Fruit fly (Drosophila melanogaster) whole organism, embryonic: ENCODE results near the gene CG18473.

Experiments used
- ATbp ChIP-seq: fragments of 200-800 bp; sonication (Bioruptor generic); optimal IDR thresholded peaks from 2 replicates; lab custom pipeline; 2017; ENCODE audit warnings: missing biosample characterization, mild to moderate bottlenecking, missing genetic modification characterization, missing genetic modification reagents
- Adf1 ChIP-seq: fragments of 200-800 bp; sonication (Bioruptor generic); IDR thresholded peaks from 2 replicates; pipeline ENCODE4 v1.3.6; 2022; ENCODE audit warnings: missing biosample characterization, missing genetic modification characterization
- Atf3 ChIP-seq: fragments of 200-800 bp; sonication (Bioruptor generic); optimal IDR thresholded peaks from 3 replicates; lab custom pipeline; 2016; ENCODE audit warnings: missing biosample characterization, missing genetic modification characterization
- B-H2 ChIP-seq: fragments of 200-800 bp; sonication (Bioruptor generic); optimal IDR thresholded peaks from 2 replicates; lab custom pipeline; 2018; ENCODE audit warnings: missing biosample characterization, mild to moderate bottlenecking, missing genetic modification characterization
- BEAF-32 ChIP-seq: fragments of 200-800 bp; sonication (Bioruptor generic); optimal IDR thresholded peaks from 3 replicates; lab custom pipeline; 2017; ENCODE audit warnings: missing biosample characterization, missing genetic modification characterization, mild to moderate bottlenecking, moderate library complexity, missing genetic modification reagents
- CG10979 ChIP-seq: fragments of 200-800 bp; sonication (Bioruptor generic); optimal IDR thresholded peaks from 2 replicates; lab custom pipeline; 2018; ENCODE audit warnings: missing biosample characterization, mild to moderate bottlenecking, missing genetic modification characterization, moderate library complexity
- CG12155 ChIP-seq: fragments of 200-800 bp; sonication (Bioruptor generic); optimal IDR thresholded peaks from 3 replicates; lab custom pipeline; 2016; ENCODE audit warnings: missing biosample characterization, missing genetic modification characterization
- CG12744 ChIP-seq: fragments of 200-800 bp; sonication (Bioruptor generic); optimal IDR thresholded peaks from 2 replicates; lab custom pipeline; 2016; ENCODE audit warnings: missing biosample characterization, missing genetic modification characterization
- CG13123 ChIP-seq: fragments of 200-800 bp; sonication (Bioruptor generic); optimal IDR thresholded peaks from 2 replicates; lab custom pipeline; 2016; ENCODE audit warnings: missing biosample characterization, missing genetic modification characterization
- CG13624 ChIP-seq: fragments of 200-800 bp; sonication (Bioruptor generic); optimal IDR thresholded peaks from 2 replicates; lab custom pipeline; 2016; ENCODE audit warnings: missing biosample characterization, missing genetic modification characterization
- CG13775 ChIP-seq: fragments of 200-800 bp; sonication (Bioruptor generic); optimal IDR thresholded peaks from 3 replicates; lab custom pipeline; 2017; ENCODE audit warnings: missing biosample characterization, mild to moderate bottlenecking, missing genetic modification characterization
- CG14050 ChIP-seq: fragments of 200-800 bp; sonication (Bioruptor generic); IDR thresholded peaks from 3 replicates; pipeline ENCODE4 v1.3.6; 2022; ENCODE audit warnings: missing biosample characterization, missing genetic modification characterization
- CG14667 ChIP-seq: fragments of 200-800 bp; sonication (Bioruptor generic); IDR thresholded peaks from 2 replicates; pipeline ENCODE4 v1.3.6; 2022; ENCODE audit warnings: missing biosample characterization, missing genetic modification characterization
- CG16815 ChIP-seq: fragments of 200-800 bp; sonication (Bioruptor generic); optimal IDR thresholded peaks from 3 replicates; lab custom pipeline; 2017; ENCODE audit warnings: missing biosample characterization, mild to moderate bottlenecking, missing genetic modification characterization
- CG17359 ChIP-seq: fragments of 200-800 bp; sonication (Bioruptor generic); optimal IDR thresholded peaks from 3 replicates; lab custom pipeline; 2018; ENCODE audit warnings: missing biosample characterization, mild to moderate bottlenecking, missing genetic modification characterization, moderate library complexity
- CG17802 ChIP-seq: fragments of 200-800 bp; sonication (Bioruptor generic); optimal IDR thresholded peaks from 2 replicates; lab custom pipeline; 2018; ENCODE audit warnings: missing biosample characterization, mild to moderate bottlenecking, missing genetic modification characterization, moderate library complexity
- CG2120 ChIP-seq: fragments of 200-800 bp; sonication (Bioruptor generic); optimal IDR thresholded peaks from 3 replicates; lab custom pipeline; 2016; ENCODE audit warnings: missing biosample characterization, missing genetic modification characterization
- CG43689 ChIP-seq: fragments of 200-800 bp; sonication (Bioruptor generic); IDR thresholded peaks from 2 replicates; pipeline ENCODE4 v1.3.6; 2022; ENCODE audit warnings: missing biosample characterization, missing genetic modification characterization
- CG5245 ChIP-seq: fragments of 200-800 bp; sonication (Bioruptor generic); optimal IDR thresholded peaks from 3 replicates; lab custom pipeline; 2016; ENCODE audit warnings: missing biosample characterization, missing genetic modification characterization
- CG7271 ChIP-seq: fragments of 200-800 bp; sonication (Bioruptor generic); optimal IDR thresholded peaks from 2 replicates; lab custom pipeline; 2018; ENCODE audit warnings: missing biosample characterization, mild to moderate bottlenecking, missing genetic modification characterization, moderate library complexity
- CG9817 ChIP-seq: fragments of 200-800 bp; sonication (Bioruptor generic); optimal IDR thresholded peaks from 2 replicates; lab custom pipeline; 2018; ENCODE audit warnings: missing biosample characterization, mild to moderate bottlenecking, missing genetic modification characterization, moderate library complexity
- Chrac-16 ChIP-seq: fragments of 200-800 bp; sonication (Bioruptor generic); optimal IDR thresholded peaks from 3 replicates; lab custom pipeline; 2016; ENCODE audit warnings: missing biosample characterization, missing genetic modification characterization
- Dbx ChIP-seq: fragments of 200-800 bp; sonication (Bioruptor generic); IDR thresholded peaks from 3 replicates; pipeline ENCODE4 v1.3.6; 2022; ENCODE audit warnings: missing biosample characterization, missing genetic modification characterization
- Fer3 ChIP-seq: fragments of 200-800 bp; sonication (Bioruptor generic); optimal IDR thresholded peaks from 2 replicates; lab custom pipeline; 2018; ENCODE audit warnings: missing biosample characterization, mild to moderate bottlenecking, missing genetic modification characterization, moderate library complexity
- Hey ChIP-seq: fragments of 200-800 bp; sonication (Bioruptor generic); optimal IDR thresholded peaks from 3 replicates; lab custom pipeline; 2018; ENCODE audit warnings: missing biosample characterization, mild to moderate bottlenecking, missing genetic modification characterization
- HmgZ ChIP-seq: fragments of 200-800 bp; sonication (Bioruptor generic); optimal IDR thresholded peaks from 2 replicates; lab custom pipeline; 2018; ENCODE audit warnings: missing biosample characterization, mild to moderate bottlenecking, missing genetic modification characterization
- Hmr ChIP-seq: fragments of 200-800 bp; sonication (Bioruptor generic); optimal IDR thresholded peaks from 3 replicates; lab custom pipeline; 2017; ENCODE audit warnings: mild to moderate bottlenecking, missing biosample characterization, missing genetic modification reagents, missing genetic modification characterization
- Hr3 ChIP-seq: fragments of 200-800 bp; sonication (Bioruptor generic); optimal IDR thresholded peaks from 3 replicates; lab custom pipeline; 2016; ENCODE audit warnings: missing biosample characterization, missing genetic modification characterization
- NC2β ChIP-seq: fragments of 200-800 bp; sonication (Bioruptor generic); optimal IDR thresholded peaks from 2 replicates; lab custom pipeline; 2016; ENCODE audit warnings: missing biosample characterization, missing genetic modification characterization
- Poxn ChIP-seq: fragments of 200-800 bp; sonication (Bioruptor generic); IDR thresholded peaks from 2 replicates; pipeline ENCODE4 v1.3.6; 2022; ENCODE audit warnings: missing biosample characterization, missing genetic modification characterization
- Sin3A ChIP-seq: fragments of >200 bp; optimal IDR thresholded peaks from 2 replicates; lab custom pipeline; 2018
- al ChIP-seq: fragments of 200-800 bp; sonication (Bioruptor generic); IDR thresholded peaks from 2 replicates; pipeline ENCODE4 v1.3.6; 2022; ENCODE audit warnings: missing biosample characterization, missing genetic modification characterization
- bsh ChIP-seq, 2 experiments: fragments of 200-800 bp; sonication (Bioruptor generic); optimal IDR thresholded peaks; 2 replicates each; lab custom pipeline; 2017 to 2018; ENCODE audit warnings: mild to moderate bottlenecking in 2 of 2, missing biosample characterization in 2 of 2, missing genetic modification characterization in 2 of 2, moderate library complexity in 1 of 2
- cas ChIP-seq: fragments of 200-800 bp; sonication (Bioruptor generic); IDR thresholded peaks from 2 replicates; pipeline ENCODE4 v1.3.6; 2022; ENCODE audit warnings: missing biosample characterization, missing genetic modification characterization
- cato ChIP-seq: fragments of 200-800 bp; sonication (Bioruptor generic); optimal IDR thresholded peaks from 2 replicates; lab custom pipeline; 2016; ENCODE audit warnings: missing biosample characterization, missing genetic modification characterization, borderline replicate concordance
- disco-r ChIP-seq: fragments of 200-800 bp; sonication (Bioruptor generic); optimal IDR thresholded peaks from 2 replicates; lab custom pipeline; 2016; ENCODE audit warnings: missing biosample characterization, missing genetic modification characterization
- fru ChIP-seq: fragments of >200 bp; optimal IDR thresholded peaks from 2 replicates; lab custom pipeline; 2017
- hbn ChIP-seq: fragments of 200-800 bp; sonication (Bioruptor generic); IDR thresholded peaks from 2 replicates; pipeline ENCODE4 v1.3.6; 2022; ENCODE audit warnings: missing biosample characterization, missing genetic modification characterization; ENCODE audit not compliant: partially characterized antibody
- knrl ChIP-seq: fragments of 200-800 bp; sonication (Bioruptor generic); IDR thresholded peaks from 3 replicates; pipeline ENCODE4 v1.3.6; 2022; ENCODE audit warnings: missing biosample characterization, missing genetic modification characterization; ENCODE audit not compliant: partially characterized antibody
- mld ChIP-seq: fragments of 200-800 bp; sonication (Bioruptor generic); IDR thresholded peaks from 3 replicates; pipeline ENCODE4 v1.3.6; 2022; ENCODE audit warnings: missing biosample characterization, missing genetic modification characterization; ENCODE audit not compliant: partially characterized antibody
- nerfin-1 ChIP-seq: fragments of 200-800 bp; sonication (Bioruptor generic); optimal IDR thresholded peaks from 3 replicates; lab custom pipeline; 2019; ENCODE audit warnings: missing biosample characterization, mild to moderate bottlenecking, missing genetic modification characterization, moderate library complexity
- odd ChIP-seq: fragments of 200-800 bp; sonication (Bioruptor generic); optimal IDR thresholded peaks from 2 replicates; lab custom pipeline; 2017; ENCODE audit warnings: missing biosample characterization, mild to moderate bottlenecking, missing genetic modification characterization
- onecut ChIP-seq: fragments of 200-800 bp; sonication (Bioruptor generic); IDR thresholded peaks from 2 replicates; pipeline ENCODE4 v1.3.6; 2022; ENCODE audit warnings: missing biosample characterization, missing genetic modification characterization
- peb ChIP-seq: fragments of 200-800 bp; sonication (Bioruptor generic); IDR thresholded peaks from 2 replicates; pipeline ENCODE4 v1.3.6; 2022; ENCODE audit warnings: missing biosample characterization, missing genetic modification characterization
- phol ChIP-seq: fragments of 200-800 bp; sonication (Bioruptor generic); optimal IDR thresholded peaks from 3 replicates; lab custom pipeline; 2018; ENCODE audit warnings: missing biosample characterization, mild to moderate bottlenecking, missing genetic modification characterization, moderate library complexity
- psq ChIP-seq: fragments of 200-800 bp; sonication (Bioruptor generic); optimal IDR thresholded peaks from 2 replicates; lab custom pipeline; 2017; ENCODE audit warnings: missing biosample characterization, missing genetic modification characterization
- rib ChIP-seq: fragments of 200-800 bp; sonication (Bioruptor generic); IDR thresholded peaks from 2 replicates; pipeline ENCODE4 v1.3.6; 2022; ENCODE audit warnings: missing biosample characterization, missing genetic modification characterization
- tna ChIP-seq: fragments of 200-800 bp; sonication (Bioruptor generic); IDR thresholded peaks from 2 replicates; pipeline ENCODE4 v1.3.6; 2022; ENCODE audit warnings: missing biosample characterization, missing genetic modification characterization; ENCODE audit not compliant: partially characterized antibody
- trh ChIP-seq: fragments of 200-800 bp; sonication (Bioruptor generic); optimal IDR thresholded peaks from 2 replicates; lab custom pipeline; 2016; ENCODE audit warnings: missing biosample characterization, missing genetic modification characterization
- usp ChIP-seq: fragments of >200 bp; optimal IDR thresholded peaks from 2 replicates; lab custom pipeline; 2017; ENCODE audit warnings: missing biosample characterization, missing genetic modification characterization
- z ChIP-seq: fragments of 200-800 bp; sonication (Bioruptor generic); IDR thresholded peaks from 3 replicates; pipeline ENCODE4 v1.3.6; 2022; ENCODE audit warnings: missing biosample characterization, missing genetic modification characterization

CG18473 gene

DNA sequence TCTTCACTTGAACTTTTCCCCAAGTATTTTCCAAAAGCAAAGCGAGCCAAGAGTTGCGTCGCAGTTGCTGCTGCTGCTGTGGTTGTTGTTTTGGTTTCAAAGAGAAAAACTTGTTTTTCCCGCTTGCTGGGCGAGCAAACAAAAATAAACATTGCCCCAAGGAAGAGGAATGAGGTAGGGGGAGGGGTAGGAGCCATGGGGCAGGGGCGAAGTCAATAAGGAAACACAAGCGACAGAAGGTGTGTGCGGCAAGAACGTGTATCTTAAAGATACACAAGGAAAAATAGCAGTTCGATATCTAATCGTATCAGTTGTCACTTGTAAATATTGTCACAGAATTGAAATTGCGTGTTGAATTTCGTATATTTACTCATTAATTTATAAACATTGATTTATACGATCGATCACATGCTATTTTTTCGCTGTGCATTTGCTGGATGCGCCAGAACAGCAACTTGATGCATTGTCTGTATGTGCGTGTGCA, 30.5 kb downstream of the CG18473 start (continued):
- TF ChIP-seq Sin3A (lab: Kevin White, UChicago) (no peak), CG5245 (GFP tag; lab: Kevin White, UChicago) (peak; percentile 48), Dbx (GFP tag; lab: Robert Waterston, UW) (peak; percentile 35; the same call in 1 of the 3 replicates), Fer3 (tag; lab: Kevin White, UChicago) (peak; percentile 51), knrl (GFP tag; lab: Robert Waterston, UW) (0 out of 3 replicates have a peak, but pooled peaks have one; percentile 14), CG17359 (tag; lab: Kevin White, UChicago) (peak; percentile 82), NC2β (GFP tag; lab: Kevin White, UChicago) (peak; percentile 53), phol (peak; percentile 80), peb (GFP tag; lab: Robert Waterston, UW) (peak; percentile 57; the same call in 1 of the 2 replicates), Hr3 (GFP tag; lab: Kevin White, UChicago) (peak; percentile 38), cato (no peak), CG16815 (GFP tag; lab: Kevin White, UChicago) (peak; percentile 64), HmgZ (tag; lab: Kevin White, UChicago) (peak; percentile 48), Atf3 (GFP tag; lab: Kevin White, UChicago) (no peak), CG13624 (GFP tag; lab: Kevin White, UChicago) (no peak), nerfin-1 (tag; lab: Kevin White, UChicago) (peak; percentile 68), mld (GFP tag; lab: Robert Waterston, UW) (no peak), cas (no peak), CG13123 (GFP tag; lab: Kevin White, UChicago) (peak; percentile 52), BEAF-32 (no peak), CG12155 (GFP tag; lab: Kevin White, UChicago) (peak; percentile 20), psq (no peak), onecut (GFP tag; lab: Robert Waterston, UW) (peak; percentile 74), CG10979 (tag; lab: Kevin White, UChicago) (peak; percentile 86), CG14667 (peak; percentile 50; the same call in 1 of the 2 replicates), usp (GFP tag; lab: Kevin White, UChicago) (no peak), disco-r (no peak), hbn (GFP tag; lab: Robert Waterston, UW) (no peak), Hey (tag; lab: Kevin White, UChicago) (peak; percentile 48), rib (peak; percentile 29; the same call in 1 of the 2 replicates), Adf1 (GFP tag; lab: Robert Waterston, UW) (no peak), CG12744 (GFP tag; lab: Kevin White, UChicago) (no peak), Chrac-16 (peak; percentile 46), CG9817 (peak; percentile 33), fru (lab: Kevin White, UChicago) (no peak), bsh (GFP tag; optimal IDR thresholded peaks at IDR 0.05; lab: Kevin White, UChicago) (peak; percentile 89 to 95), z (GFP tag; lab: Robert Waterston, UW) (peak; percentile 62; the same call in 2 of the 3 replicates), CG7271 (tag; lab: Kevin White, UChicago) (no peak), odd (GFP tag; lab: Kevin White, UChicago) (peak; percentile 72), CG14050 (GFP tag; lab: Robert Waterston, UW) (no peak), Poxn (GFP tag; lab: Robert Waterston, UW) (no peak), CG2120 (GFP tag; lab: Kevin White, UChicago) (no peak), al (GFP tag; lab: Robert Waterston, UW) (peak; percentile 22; the same call in 1 of the 2 replicates), B-H2 (GFP tag; lab: Kevin White, UChicago) (no peak), CG43689 (GFP tag; lab: Robert Waterston, UW) (no peak), ATbp (GFP tag; lab: Kevin White, UChicago) (peak; percentile 71), trh (GFP tag; lab: Kevin White, UChicago) (peak; percentile 3), tna (GFP tag; lab: Robert Waterston, UW) (no peak), CG17802 (tag; lab: Kevin White, UChicago) (peak; percentile 13), Hmr (GFP tag; lab: Kevin White, UChicago) (peak; percentile 77), CG13775 (GFP tag; lab: Kevin White, UChicago) (peak; percentile 67)
